Worm (Caenorhabditis elegans) whole organism, L1 larva: ENCODE measurements around the gene C03H5.4.

Source experiments
- C34B4.2 ChIP-seq: sonication (generic microtip); optimal IDR thresholded peaks from 2 replicates; lab custom pipeline; 2017; ENCODE audit warnings: mild to moderate bottlenecking, missing genetic modification characterization, missing compliant biosample characterization
- F16B12.6 ChIP-seq: fragments of 150-350 bp; optimal IDR thresholded peaks from 2 replicates; lab custom pipeline; 2014; ENCODE audit warnings: missing biosample characterization, missing genetic modification characterization
- aha-1 ChIP-seq: fragments of 150-350 bp; optimal IDR thresholded peaks from 2 replicates; lab custom pipeline; 2014; ENCODE audit warnings: missing biosample characterization, missing genetic modification characterization
- alr-1 ChIP-seq: fragments of 200-800 bp; sonication (Bioruptor generic); optimal IDR thresholded peaks from 2 replicates; lab custom pipeline; 2018; ENCODE audit warnings: borderline replicate concordance, mild to moderate bottlenecking, missing genetic modification characterization, missing compliant biosample characterization
- blmp-1 ChIP-seq: fragments of 150-350 bp; optimal IDR thresholded peaks from 2 replicates; lab custom pipeline; 2014; ENCODE audit warnings: missing biosample characterization, missing genetic modification characterization
- ceh-8 ChIP-seq: fragments of 200-800 bp; sonication (Bioruptor generic); optimal IDR thresholded peaks from 2 replicates; lab custom pipeline; 2018; ENCODE audit warnings: mild to moderate bottlenecking, missing genetic modification characterization, moderate library complexity, missing compliant biosample characterization
- ceh-88 ChIP-seq: fragments of 200-800 bp; sonication (Bioruptor generic); IDR thresholded peaks from 2 replicates; pipeline ENCODE4 v1.3.6; 2022; ENCODE audit warnings: missing genetic modification characterization, missing compliant biosample characterization
- dpl-1 ChIP-seq, 3 experiments: fragments of 150-350 bp in 2 of 3; sonication (generic microtip) in 1 of 3; optimal IDR thresholded peaks; 2 replicates each; lab custom pipeline; 2014 to 2017; ENCODE audit warnings: missing biosample characterization in 3 of 3, missing genetic modification characterization in 3 of 3, missing genetic modification reagents in 3 of 3
- dsc-1 ChIP-seq: sonication (generic microtip); optimal IDR thresholded peaks from 2 replicates; lab custom pipeline; 2016; ENCODE audit warnings: mild to moderate bottlenecking, missing genetic modification characterization, missing compliant biosample characterization
- efl-1 ChIP-seq, 4 experiments: fragments of 150-350 bp; optimal IDR thresholded peaks in 3 of 4; peaks in 1 of 4; 1 replicate in 1 of 4; 2 replicates in 3 of 4; lab custom pipeline; 2014; ENCODE audit warnings: missing biosample characterization in 2 of 4, missing genetic modification characterization in 2 of 4, missing genetic modification reagents in 2 of 4
- efl-3 ChIP-seq: fragments of 200-800 bp; sonication (Bioruptor generic); optimal IDR thresholded peaks from 2 replicates; lab custom pipeline; 2018; ENCODE audit warnings: mild to moderate bottlenecking, missing genetic modification characterization, missing compliant biosample characterization
- elt-3 ChIP-seq, 6 experiments: fragments of 150-350 bp in 1 of 6; sonication (generic microtip); optimal IDR thresholded peaks; 2 replicates each; lab custom pipeline; 2017 to 2018; ENCODE audit warnings: missing biosample characterization in 6 of 6, missing genetic modification characterization in 6 of 6, inconsistent platforms in 1 of 6
- fos-1 ChIP-seq: fragments of 150-350 bp; optimal IDR thresholded peaks from 2 replicates; lab custom pipeline; 2014; ENCODE audit warnings: missing biosample characterization, missing genetic modification characterization
- grh-1 ChIP-seq: fragments of 200-800 bp; sonication (Bioruptor generic); IDR thresholded peaks from 2 replicates; pipeline ENCODE4 v1.3.6; 2022; ENCODE audit warnings: missing genetic modification reagents, missing genetic modification characterization, missing compliant biosample characterization
- hlh-17 ChIP-seq: fragments of 200-800 bp; sonication (Bioruptor generic); optimal IDR thresholded peaks from 2 replicates; lab custom pipeline; 2018; ENCODE audit warnings: missing genetic modification characterization, mild to moderate bottlenecking, missing compliant biosample characterization, moderate library complexity, borderline replicate concordance
- hpl-2 ChIP-seq: fragments of 150-350 bp; optimal IDR thresholded peaks from 2 replicates; lab custom pipeline; 2014; ENCODE audit warnings: missing biosample characterization, missing genetic modification reagents, missing genetic modification characterization
- irx-1 ChIP-seq: sonication (generic microtip); optimal IDR thresholded peaks from 2 replicates; lab custom pipeline; 2016; ENCODE audit warnings: missing genetic modification characterization, missing compliant biosample characterization
- lin-13 ChIP-seq: fragments of 150-350 bp; optimal IDR thresholded peaks from 2 replicates; lab custom pipeline; 2014; ENCODE audit warnings: missing biosample characterization, missing genetic modification reagents, missing genetic modification characterization
- lin-15B ChIP-seq: fragments of 150-350 bp; sonication (generic microtip); optimal IDR thresholded peaks from 3 replicates; lab custom pipeline; 2014; ENCODE audit warnings: missing biosample characterization, missing genetic modification characterization
- lin-39 ChIP-seq: fragments of 150-350 bp; optimal IDR thresholded peaks from 2 replicates; lab custom pipeline; 2014; ENCODE audit warnings: missing biosample characterization, missing genetic modification reagents, missing genetic modification characterization
- lsy-2 ChIP-seq, 2 experiments: fragments of 150-350 bp; optimal IDR thresholded peaks; 2 replicates each; lab custom pipeline; 2014; ENCODE audit warnings: missing biosample characterization in 2 of 2, missing genetic modification characterization in 2 of 2
- mdl-1 ChIP-seq, 2 experiments: fragments of 150-350 bp; optimal IDR thresholded peaks; 2 replicates each; lab custom pipeline; 2014 to 2017; ENCODE audit warnings: missing biosample characterization in 2 of 2, missing genetic modification characterization in 2 of 2, inconsistent platforms in 1 of 2
- mep-1 ChIP-seq: fragments of 150-350 bp; optimal IDR thresholded peaks from 2 replicates; lab custom pipeline; 2014; ENCODE audit warnings: missing biosample characterization, missing genetic modification characterization
- nhr-12 ChIP-seq: sonication (generic microtip); optimal IDR thresholded peaks from 2 replicates; lab custom pipeline; 2017; ENCODE audit warnings: missing biosample characterization, missing genetic modification characterization
- nhr-28 ChIP-seq: fragments of 150-350 bp; optimal IDR thresholded peaks from 2 replicates; lab custom pipeline; 2014; ENCODE audit warnings: missing biosample characterization, missing genetic modification characterization
- nhr-84 ChIP-seq: sonication (generic microtip); optimal IDR thresholded peaks from 2 replicates; lab custom pipeline; 2017; ENCODE audit warnings: missing biosample characterization, missing genetic modification characterization
- nhr-85 ChIP-seq: sonication (generic microtip); peaks from one replicate; lab custom pipeline; 2016; ENCODE audit warnings: missing genetic modification characterization, inconsistent platforms, missing compliant biosample characterization
- nhr-90 ChIP-seq: sonication (generic microtip); optimal IDR thresholded peaks from 2 replicates; lab custom pipeline; 2016; ENCODE audit warnings: mild to moderate bottlenecking, missing genetic modification characterization, missing compliant biosample characterization; ENCODE audit not compliant: poor library complexity
- pag-3 ChIP-seq: sonication (generic microtip); optimal IDR thresholded peaks from 2 replicates; lab custom pipeline; 2017; ENCODE audit warnings: missing genetic modification characterization, mild to moderate bottlenecking, missing compliant biosample characterization, antibody characterized with exemption, borderline replicate concordance; ENCODE audit not compliant: insufficient read depth
- pax-3 ChIP-seq: fragments of 200-800 bp; sonication (Bioruptor generic); optimal IDR thresholded peaks from 2 replicates; lab custom pipeline; 2018; ENCODE audit warnings: mild to moderate bottlenecking, missing genetic modification characterization, moderate library complexity, missing compliant biosample characterization
- pqm-1 ChIP-seq: sonication (generic microtip); optimal IDR thresholded peaks from 3 replicates; lab custom pipeline; 2017; ENCODE audit warnings: missing biosample characterization, missing genetic modification characterization
- snpc-4 ChIP-seq: fragments of 150-350 bp; optimal IDR thresholded peaks from 2 replicates; lab custom pipeline; 2014; ENCODE audit warnings: missing biosample characterization, missing genetic modification characterization
- snu-23 ChIP-seq: sonication (generic microtip); optimal IDR thresholded peaks from 2 replicates; lab custom pipeline; 2016; ENCODE audit warnings: missing genetic modification characterization, missing compliant biosample characterization
- sox-4 ChIP-seq: sonication (generic microtip); optimal IDR thresholded peaks from 2 replicates; lab custom pipeline; 2016; ENCODE audit warnings: missing genetic modification characterization, missing compliant biosample characterization
- unc-130 ChIP-seq: fragments of 150-350 bp; optimal IDR thresholded peaks from 2 replicates; lab custom pipeline; 2017; ENCODE audit warnings: missing biosample characterization, missing genetic modification characterization, inconsistent platforms
- unc-30 ChIP-seq: sonication (generic microtip); optimal IDR thresholded peaks from 2 replicates; lab custom pipeline; 2017; ENCODE audit warnings: missing biosample characterization, missing genetic modification characterization
- unc-62 ChIP-seq: fragments of 150-350 bp; optimal IDR thresholded peaks from 2 replicates; lab custom pipeline; 2014; ENCODE audit warnings: missing biosample characterization, missing genetic modification reagents, missing genetic modification characterization
- unc-86 ChIP-seq: sonication (generic microtip); optimal IDR thresholded peaks from 2 replicates; lab custom pipeline; 2016; ENCODE audit warnings: missing genetic modification characterization, missing compliant biosample characterization
- xbp-1 ChIP-seq: sonication (generic microtip); optimal IDR thresholded peaks from 2 replicates; lab custom pipeline; 2016; ENCODE audit warnings: missing genetic modification characterization, missing compliant biosample characterization

Gene C03H5.4

DNA sequence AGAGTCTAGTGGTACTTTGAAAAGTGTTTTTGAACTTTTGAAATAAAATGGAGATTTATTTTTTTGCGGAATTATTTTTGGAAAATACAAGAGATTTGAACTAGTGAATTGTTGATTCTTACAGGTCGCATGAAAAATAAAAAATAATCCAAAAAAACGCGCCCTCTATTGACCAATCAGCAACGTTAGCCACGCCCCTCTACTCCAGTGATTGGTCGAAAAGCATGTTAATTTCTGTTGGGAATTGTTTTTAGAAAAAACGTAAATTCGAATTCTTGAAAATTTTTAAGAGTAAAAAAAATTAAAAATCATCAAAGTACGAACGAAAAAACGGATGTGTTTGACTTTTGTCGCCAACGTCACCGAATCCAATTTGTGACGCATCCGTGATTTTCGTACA, 4.7 kb upstream of the C03H5.4 start:
- TF ChIP-seq unc-130 (tag; lab: Kevin White, UChicago), result no peak
- TF ChIP-seq snu-23 (GFP tag; lab: Kevin White, UChicago), result no peak
- TF ChIP-seq efl-1 (optimal IDR thresholded peaks at IDR 0.05; lab: Kevin White, UChicago), result no peak
- TF ChIP-seq efl-1 (GFP tag; optimal IDR thresholded peaks at IDR 0.05 in 1 of 2; lab: Kevin White, UChicago), result no peak

DNA sequence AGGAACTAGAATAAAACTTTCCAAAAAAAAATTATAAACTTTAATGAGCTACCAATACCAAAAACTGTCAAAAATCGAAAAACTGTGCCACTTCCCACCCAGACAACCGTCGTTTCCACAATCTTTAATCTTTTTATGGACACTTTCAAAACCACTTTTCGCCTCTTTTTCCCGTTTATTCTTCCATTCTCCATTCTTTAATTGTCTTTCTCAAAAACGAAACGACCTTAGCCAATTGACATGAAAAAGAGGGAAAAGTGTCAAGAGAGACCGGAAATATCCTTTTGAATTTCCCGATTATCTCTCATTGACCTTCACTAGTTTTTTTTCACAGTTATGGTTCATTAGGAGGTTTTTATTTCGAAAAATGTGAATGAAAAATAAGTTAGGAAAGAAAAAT, 3.5 kb upstream of the C03H5.4 start:
- TF ChIP-seq nhr-85 (tag; lab: Kevin White, UChicago), result peak; percentile 69
- no peak for TF ChIP-seq efl-1 (optimal IDR thresholded peaks at IDR 0.05; lab: Kevin White, UChicago)
- no peak for TF ChIP-seq efl-1 (GFP tag; optimal IDR thresholded peaks at IDR 0.05 in 1 of 2; lab: Kevin White, UChicago)
- TF ChIP-seq blmp-1 (tag; lab: Kevin White, UChicago), result peak; percentile 78

DNA sequence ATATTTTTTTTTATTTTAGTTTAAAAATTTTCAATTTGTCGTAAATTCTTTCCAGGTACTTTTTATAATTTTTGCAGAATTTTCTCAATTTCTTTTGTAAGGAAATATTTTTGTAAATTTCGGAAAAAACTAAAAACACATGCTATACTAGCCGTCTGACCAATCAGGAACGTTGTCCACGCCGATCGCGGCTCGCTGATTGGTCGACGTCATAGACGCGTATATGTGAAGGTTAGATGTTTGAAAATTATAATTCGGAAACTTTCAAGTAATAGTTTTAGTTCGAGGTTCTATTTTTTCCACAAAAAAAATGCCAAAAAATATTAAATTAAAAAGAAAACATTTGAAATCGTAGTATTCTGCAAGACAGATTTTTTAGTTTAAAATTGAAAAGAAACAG, 2.8 kb upstream of the C03H5.4 start:
- TF ChIP-seq mep-1 (tag; lab: Kevin White, UChicago), result no peak
- TF ChIP-seq xbp-1 (tag; lab: Kevin White, UChicago), result peak; percentile 67

DNA sequence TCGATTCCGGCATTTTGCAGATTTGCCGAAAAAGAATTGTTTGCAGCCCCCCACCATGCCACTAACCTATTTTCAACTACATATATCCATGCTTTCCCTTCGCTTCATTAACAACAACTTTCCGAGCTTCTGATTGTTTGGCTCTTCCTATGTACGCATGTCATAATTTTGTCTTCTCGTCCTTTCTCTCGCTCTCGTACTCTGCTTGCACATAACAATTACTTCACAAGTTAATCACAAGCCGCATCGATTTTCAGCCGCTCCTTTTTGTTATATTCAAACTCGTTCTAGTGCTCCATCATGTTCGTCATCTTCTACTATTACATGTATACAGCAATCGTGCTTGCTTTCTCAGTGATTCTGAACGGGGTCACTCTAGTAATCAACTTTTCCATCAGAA, 3.3 kb downstream of the C03H5.4 start, which contains the start of gene C03H5.9:
Gene C03H5.9 (plus strand): TSS at position 301 of the 400 bp plus-strand sequence.
- TF ChIP-seq unc-30 (no peak), dsc-1 (tag; lab: Kevin White, UChicago) (no peak), unc-86 (tag; lab: Kevin White, UChicago) (no peak), nhr-85 (tag; lab: Kevin White, UChicago) (peak; percentile 39), grh-1 (no peak), dpl-1 (GFP tag; optimal IDR thresholded peaks at IDR 0.05; lab: Kevin White, UChicago) (no peak)
- TF ChIP-seq, all 84 proteins: peak for 1

DNA sequence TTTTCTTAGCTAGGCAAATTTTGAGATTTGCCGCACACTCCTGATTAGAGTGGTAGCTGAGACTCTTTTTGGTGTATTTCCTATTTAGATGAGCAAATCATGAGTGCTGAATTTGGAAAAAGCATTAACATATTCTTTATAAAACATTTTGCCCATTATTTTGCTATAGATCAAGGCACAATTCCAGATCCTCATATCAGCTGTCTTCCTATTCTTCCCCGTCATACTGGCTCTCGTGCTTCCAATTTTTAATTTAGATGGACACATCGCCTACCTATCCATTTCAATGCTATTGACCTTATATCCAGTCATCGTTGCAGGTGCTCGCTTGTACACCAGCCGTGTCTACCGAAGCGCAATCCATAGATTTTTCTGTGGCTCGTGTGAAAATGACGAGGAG, 4.9 kb downstream of the C03H5.4 start, which contains the start of gene C03H5.7:
Gene C03H5.7 (plus strand): TSS at position 301 of the 400 bp plus-strand sequence.
- TF ChIP-seq mdl-1 (tag; optimal IDR thresholded peaks at IDR 0.05; lab: Kevin White, UChicago) (no peak), lin-39 (tag; lab: Kevin White, UChicago) (no peak), C34B4.2 (tag; lab: Kevin White, UChicago) (no peak), irx-1 (tag; lab: Kevin White, UChicago) (no peak), ceh-88 (GFP tag; lab: Robert Waterston, UW) (no peak), nhr-85 (tag; lab: Kevin White, UChicago) (no peak), lin-15B (tag; lab: Kevin White, UChicago) (no peak), ceh-8 (no peak), fos-1 (tag; lab: Kevin White, UChicago) (no peak)

DNA sequence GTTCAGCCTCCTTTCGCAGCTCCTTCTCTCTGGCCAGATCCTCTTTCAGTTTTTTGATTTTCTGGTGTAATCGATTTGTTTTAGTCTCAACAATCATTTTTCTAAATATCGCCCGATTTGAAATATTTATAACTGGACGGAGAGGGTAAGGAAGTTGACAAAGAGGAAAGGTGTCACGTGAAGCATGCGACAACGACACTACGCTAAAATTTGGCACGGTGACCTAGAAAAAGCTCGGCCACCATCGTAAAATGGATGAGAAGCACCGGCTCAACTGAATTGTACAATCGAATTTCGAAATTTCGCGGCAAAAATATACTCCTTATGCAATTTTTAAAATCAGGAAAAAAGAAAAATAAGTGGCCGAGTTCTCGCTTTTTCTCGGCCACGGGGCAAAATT, 10.2 kb downstream of the C03H5.4 start, which contains the start of gene C03H5.5:
Gene C03H5.5 (minus strand): TSS at position 101 of the 400 bp plus-strand sequence.
- TF ChIP-seq efl-1 (optimal IDR thresholded peaks at IDR 0.05; lab: Kevin White, UChicago), result no peak
- peak in 1 of 2 experiments; percentile 80 for TF ChIP-seq efl-1 (GFP tag; optimal IDR thresholded peaks at IDR 0.05 in 1 of 2; lab: Kevin White, UChicago)
- TF ChIP-seq ceh-88 (GFP tag; lab: Robert Waterston, UW), result no peak

DNA sequence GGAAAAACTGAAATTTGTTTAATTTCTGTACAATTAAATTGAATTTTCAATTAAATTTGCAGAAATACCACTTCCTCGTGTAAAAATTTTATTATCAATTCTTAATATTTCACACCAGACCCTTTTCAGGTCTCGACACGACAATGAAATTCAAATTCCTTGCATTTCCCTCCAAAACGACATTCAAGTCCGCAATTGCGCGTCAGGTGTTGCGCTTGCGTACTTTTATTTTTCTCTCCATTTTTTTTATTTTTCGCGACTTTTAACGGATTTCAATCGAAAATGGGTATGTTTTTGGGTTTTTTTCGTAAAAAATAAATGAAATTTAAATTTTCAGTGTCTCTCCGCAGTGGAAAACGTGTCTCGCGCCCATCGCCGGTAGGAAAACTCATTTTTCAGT, 10.9 kb downstream of the C03H5.4 start, which contains the start of gene C03H5.3:
Gene C03H5.3 (plus strand): TSS at position 132 of the 400 bp plus-strand sequence.
- no peak for TF ChIP-seq sox-4 (tag; lab: Kevin White, UChicago)
- TF ChIP-seq lin-13, result peak; percentile 24
- no peak for TF ChIP-seq mep-1 (tag; lab: Kevin White, UChicago)
- TF ChIP-seq snpc-4 (tag; lab: Kevin White, UChicago), result peak; percentile 34
- peak; percentile 28 for TF ChIP-seq nhr-90
- no peak for TF ChIP-seq nhr-28 (tag; lab: Kevin White, UChicago)
- TF ChIP-seq nhr-12, result no peak
- peak; percentile 38 for TF ChIP-seq nhr-85 (tag; lab: Kevin White, UChicago)
- TF ChIP-seq pqm-1 (tag; lab: Kevin White, UChicago), result no peak
- TF ChIP-seq lsy-2 (tag; optimal IDR thresholded peaks at IDR 0.05; lab: Kevin White, UChicago), result peak; percentile 70 to 78
- TF ChIP-seq pax-3 (tag; lab: Kevin White, UChicago), result no peak
- TF ChIP-seq snu-23 (GFP tag; lab: Kevin White, UChicago), result peak; percentile 70
- TF ChIP-seq nhr-84, result no peak
- TF ChIP-seq pag-3 (tag; lab: Kevin White, UChicago), result no peak
- TF ChIP-seq alr-1 (tag; lab: Kevin White, UChicago), result no peak
- TF ChIP-seq hlh-17, result no peak
- TF ChIP-seq elt-3 (tag; optimal IDR thresholded peaks at IDR 0.05; lab: Kevin White, UChicago), result no peak
- TF ChIP-seq aha-1, result no peak
- TF ChIP-seq unc-62, result no peak
- no peak for TF ChIP-seq hpl-2
- peak; percentile 96 for TF ChIP-seq F16B12.6 (tag; lab: Kevin White, UChicago)
- no peak for TF ChIP-seq efl-3
